Worm (Caenorhabditis elegans) whole organism, L2 larva: ENCODE data around the gene klp-19.

Source experiments
- C34F6.9 ChIP-seq: fragments of 150-350 bp; optimal IDR thresholded peaks from 2 replicates; lab custom pipeline; 2014; ENCODE audit warnings: missing biosample characterization, missing genetic modification characterization
- F13H6.1 ChIP-seq: sonication (generic microtip); optimal IDR thresholded peaks from 2 replicates; lab custom pipeline; 2016; ENCODE audit warnings: missing genetic modification characterization, missing compliant biosample characterization
- R02D3.7 ChIP-seq: fragments of 150-350 bp; optimal IDR thresholded peaks from 2 replicates; lab custom pipeline; 2014; ENCODE audit warnings: missing biosample characterization, missing genetic modification characterization
- ZK546.5 ChIP-seq: sonication (generic microtip); optimal IDR thresholded peaks from 2 replicates; lab custom pipeline; 2017; ENCODE audit warnings: missing biosample characterization, missing genetic modification characterization
- alr-1 ChIP-seq: fragments of 150-350 bp; optimal IDR thresholded peaks from 2 replicates; lab custom pipeline; 2014; ENCODE audit warnings: missing biosample characterization, missing genetic modification characterization
- crh-2 ChIP-seq: sonication (generic microtip); optimal IDR thresholded peaks from 2 replicates; lab custom pipeline; 2017; ENCODE audit warnings: missing biosample characterization, missing genetic modification characterization
- dmd-4 ChIP-seq: sonication (generic microtip); optimal IDR thresholded peaks from 2 replicates; lab custom pipeline; 2017; ENCODE audit warnings: missing biosample characterization, missing genetic modification characterization
- egl-27 ChIP-seq: sonication (generic microtip); optimal IDR thresholded peaks from 3 replicates; lab custom pipeline; 2017; ENCODE audit warnings: missing biosample characterization, missing genetic modification reagents, missing genetic modification characterization
- elt-1 ChIP-seq: fragments of 150-350 bp; optimal IDR thresholded peaks from 2 replicates; lab custom pipeline; 2014; ENCODE audit warnings: missing biosample characterization, missing genetic modification characterization
- elt-3 ChIP-seq: sonication (generic microtip); optimal IDR thresholded peaks from 2 replicates; lab custom pipeline; 2017; ENCODE audit warnings: missing biosample characterization, missing genetic modification characterization
- fos-1 ChIP-seq: fragments of 150-350 bp; optimal IDR thresholded peaks from 2 replicates; lab custom pipeline; 2014; ENCODE audit warnings: missing biosample characterization, missing genetic modification characterization
- gmeb-1 ChIP-seq: fragments of 150-350 bp; optimal IDR thresholded peaks from 2 replicates; lab custom pipeline; 2014; ENCODE audit warnings: missing biosample characterization, missing genetic modification characterization
- lin-11 ChIP-seq: fragments of 150-350 bp; sonication (generic microtip); optimal IDR thresholded peaks from 2 replicates; lab custom pipeline; 2014; ENCODE audit warnings: missing biosample characterization, missing genetic modification characterization, inconsistent platforms, mixed read lengths
- lsy-2 ChIP-seq, 2 experiments: fragments of 150-350 bp in 1 of 2; sonication (generic microtip) in 1 of 2; optimal IDR thresholded peaks; 2 replicates each; lab custom pipeline; 2014 to 2017; ENCODE audit warnings: missing biosample characterization in 2 of 2, missing genetic modification characterization in 2 of 2
- mbf-1 ChIP-seq: sonication (generic microtip); optimal IDR thresholded peaks from 2 replicates; lab custom pipeline; 2017; ENCODE audit warnings: missing biosample characterization, missing genetic modification characterization
- nhr-10 ChIP-seq: sonication (generic microtip); optimal IDR thresholded peaks from 2 replicates; lab custom pipeline; 2017; ENCODE audit warnings: missing biosample characterization, missing genetic modification characterization
- nhr-11 ChIP-seq: fragments of 150-350 bp; optimal IDR thresholded peaks from 2 replicates; lab custom pipeline; 2014; ENCODE audit warnings: missing biosample characterization, missing genetic modification characterization
- nhr-12 ChIP-seq: fragments of 150-350 bp; optimal IDR thresholded peaks from 2 replicates; lab custom pipeline; 2014; ENCODE audit warnings: missing biosample characterization, missing genetic modification characterization
- nhr-23 ChIP-seq: fragments of 150-350 bp; optimal IDR thresholded peaks from 2 replicates; lab custom pipeline; 2014; ENCODE audit warnings: missing biosample characterization, missing genetic modification reagents, missing genetic modification characterization
- nhr-237 ChIP-seq: fragments of 150-350 bp; optimal IDR thresholded peaks from 2 replicates; lab custom pipeline; 2014; ENCODE audit warnings: missing biosample characterization, missing genetic modification characterization
- nhr-25 ChIP-seq: fragments of 150-350 bp; sonication (generic microtip); optimal IDR thresholded peaks from 3 replicates; lab custom pipeline; 2014; ENCODE audit warnings: missing biosample characterization, missing genetic modification characterization
- nhr-6 ChIP-seq: fragments of 150-350 bp; optimal IDR thresholded peaks from 2 replicates; lab custom pipeline; 2014; ENCODE audit warnings: missing biosample characterization, missing genetic modification characterization
- nhr-77 ChIP-seq: fragments of 150-350 bp; optimal IDR thresholded peaks from 2 replicates; lab custom pipeline; 2014; ENCODE audit warnings: missing biosample characterization, missing genetic modification characterization
- peb-1 ChIP-seq: fragments of 150-350 bp; optimal IDR thresholded peaks from 2 replicates; lab custom pipeline; 2014; ENCODE audit warnings: missing biosample characterization, missing genetic modification characterization
- skn-1 ChIP-seq: sonication (generic microtip); optimal IDR thresholded peaks from 2 replicates; lab custom pipeline; 2017; ENCODE audit warnings: missing biosample characterization, missing genetic modification characterization
- sma-9 ChIP-seq, 2 experiments: fragments of 150-350 bp in 1 of 2; sonication (generic microtip) in 1 of 2; optimal IDR thresholded peaks; 2 replicates each; lab custom pipeline; 2014 to 2016; ENCODE audit warnings: missing genetic modification characterization in 2 of 2, mild to moderate bottlenecking in 1 of 2, missing biosample characterization in 1 of 2, missing compliant biosample characterization in 1 of 2, missing genetic modification reagents in 1 of 2, moderate library complexity in 1 of 2
- snpc-4 ChIP-seq: fragments of 150-350 bp; optimal IDR thresholded peaks from 2 replicates; lab custom pipeline; 2014; ENCODE audit warnings: missing biosample characterization, missing genetic modification characterization
- unc-55 ChIP-seq: fragments of 150-350 bp; sonication (generic microtip); optimal IDR thresholded peaks from 3 replicates; lab custom pipeline; 2014; ENCODE audit warnings: missing biosample characterization, missing genetic modification reagents, missing genetic modification characterization
- unc-62 ChIP-seq: fragments of 150-350 bp; optimal IDR thresholded peaks from 2 replicates; lab custom pipeline; 2014; ENCODE audit warnings: missing biosample characterization, missing genetic modification reagents, missing genetic modification characterization
- ztf-1 ChIP-seq: fragments of 200-800 bp; sonication (Bioruptor generic); conservative IDR thresholded peaks from 2 replicates; pipeline ENCODE4 v1.3.6; 2022; ENCODE audit warnings: missing genetic modification characterization, missing compliant biosample characterization
- ztf-4 ChIP-seq: fragments of 150-350 bp; optimal IDR thresholded peaks from 2 replicates; lab custom pipeline; 2014; ENCODE audit warnings: missing biosample characterization, missing genetic modification characterization

Gene klp-19

DNA sequence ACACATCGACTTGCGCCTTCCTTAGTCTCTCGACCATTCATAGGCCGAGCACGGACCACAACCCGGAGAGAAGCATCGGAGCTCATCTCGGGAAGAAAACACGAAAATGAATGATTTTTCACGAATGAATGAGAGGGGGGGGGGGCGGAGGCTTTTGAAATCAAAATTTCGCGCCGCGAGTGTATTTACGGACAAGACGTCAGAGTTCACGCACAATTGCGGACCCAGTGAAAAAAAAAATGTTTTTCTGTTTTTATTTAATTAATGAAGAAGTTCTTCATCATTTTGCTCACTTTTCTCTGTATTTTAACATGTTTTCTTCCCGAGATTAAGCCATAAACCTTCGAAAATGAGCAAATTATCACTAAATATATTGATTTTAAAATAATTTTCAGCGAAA is at the start of gene klp-19, which contains the start of gene slc-36.1:
Gene klp-19 (minus strand): TSS at position 153 of the 400 bp plus-strand sequence.
Gene slc-36.1 (plus strand): TSS at position 396 of the 400 bp plus-strand sequence.
- TF ChIP-seq C34F6.9 (tag; lab: Kevin White, UChicago), result peak; percentile 71
- peak; percentile 70 for TF ChIP-seq unc-55 (GFP tag; lab: Kevin White, UChicago)
- TF ChIP-seq snpc-4 (tag; lab: Kevin White, UChicago), result no peak
- TF ChIP-seq nhr-25 (tag; lab: Kevin White, UChicago), result peak; percentile 13
- TF ChIP-seq crh-2 (tag; lab: Kevin White, UChicago), result peak; percentile 19
- no peak for TF ChIP-seq mbf-1 (tag; lab: Kevin White, UChicago)
- peak; percentile 62 for TF ChIP-seq gmeb-1 (tag; lab: Kevin White, UChicago)

DNA sequence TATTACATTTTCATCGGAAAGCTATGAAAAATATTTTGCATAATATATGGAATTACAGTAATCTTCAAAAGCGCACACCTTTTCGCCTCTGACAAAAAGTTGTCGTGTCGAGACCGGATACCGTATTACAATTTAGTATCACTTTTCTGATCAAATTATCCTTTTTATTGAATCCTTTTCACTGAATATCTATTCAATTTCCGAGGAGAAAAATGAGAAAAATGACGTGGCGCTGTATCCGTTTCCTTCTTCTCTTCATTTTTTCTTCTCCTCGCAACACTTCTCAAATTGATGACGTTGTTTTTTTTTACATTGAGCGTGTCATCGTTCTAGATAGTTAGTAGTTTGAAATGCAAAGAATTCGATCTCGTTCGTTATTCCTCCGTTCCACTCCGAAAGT is 43.9 kb upstream of the klp-19 start:
- TF ChIP-seq crh-2 (tag; lab: Kevin White, UChicago) (peak; percentile 76), unc-55 (GFP tag; lab: Kevin White, UChicago) (peak; percentile 4), lsy-2 (tag; optimal IDR thresholded peaks at IDR 0.05; lab: Kevin White, UChicago) (peak in 1 of 2 experiments; percentile 47), fos-1 (no peak)

DNA sequence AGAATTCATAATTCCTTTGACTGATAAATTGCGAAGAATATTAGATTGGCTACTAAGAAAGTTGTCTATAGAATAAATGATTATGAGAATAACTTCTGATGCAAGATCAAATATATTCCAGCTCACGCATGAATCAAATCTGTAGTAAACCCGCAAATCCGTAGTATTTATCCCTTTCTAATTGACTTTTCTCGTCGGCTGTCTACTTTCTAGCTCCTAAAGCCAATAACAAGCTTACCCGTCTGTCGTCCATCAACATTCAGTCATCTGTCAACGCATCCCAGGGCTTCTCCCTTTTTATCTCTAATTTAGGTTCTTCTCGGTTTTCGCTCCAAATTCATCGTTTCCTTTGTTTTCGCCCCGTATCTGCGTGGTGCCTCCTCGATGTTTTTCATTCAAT is 41.8 kb upstream of the klp-19 start:
- TF ChIP-seq elt-1 (no peak), unc-55 (GFP tag; lab: Kevin White, UChicago) (no peak), ztf-1 (GFP tag; lab: Robert Waterston, UW) (no peak), dmd-4 (tag; lab: Kevin White, UChicago) (no peak), lin-11 (tag; lab: Kevin White, UChicago) (no peak), ZK546.5 (tag; lab: Kevin White, UChicago) (no peak), nhr-11 (tag; lab: Kevin White, UChicago) (no peak), elt-3 (tag; lab: Kevin White, UChicago) (no peak), mbf-1 (tag; lab: Kevin White, UChicago) (no peak), R02D3.7 (tag; lab: Kevin White, UChicago) (no peak), nhr-6 (tag; lab: Kevin White, UChicago) (no peak), alr-1 (no peak), nhr-12 (no peak), unc-62 (GFP tag; lab: Kevin White, UChicago) (no peak), nhr-10 (tag; lab: Kevin White, UChicago) (no peak), egl-27 (tag; lab: Kevin White, UChicago) (no peak), skn-1 (tag; lab: Kevin White, UChicago) (no peak), C34F6.9 (tag; lab: Kevin White, UChicago) (no peak), nhr-77 (tag; lab: Kevin White, UChicago) (no peak)

DNA sequence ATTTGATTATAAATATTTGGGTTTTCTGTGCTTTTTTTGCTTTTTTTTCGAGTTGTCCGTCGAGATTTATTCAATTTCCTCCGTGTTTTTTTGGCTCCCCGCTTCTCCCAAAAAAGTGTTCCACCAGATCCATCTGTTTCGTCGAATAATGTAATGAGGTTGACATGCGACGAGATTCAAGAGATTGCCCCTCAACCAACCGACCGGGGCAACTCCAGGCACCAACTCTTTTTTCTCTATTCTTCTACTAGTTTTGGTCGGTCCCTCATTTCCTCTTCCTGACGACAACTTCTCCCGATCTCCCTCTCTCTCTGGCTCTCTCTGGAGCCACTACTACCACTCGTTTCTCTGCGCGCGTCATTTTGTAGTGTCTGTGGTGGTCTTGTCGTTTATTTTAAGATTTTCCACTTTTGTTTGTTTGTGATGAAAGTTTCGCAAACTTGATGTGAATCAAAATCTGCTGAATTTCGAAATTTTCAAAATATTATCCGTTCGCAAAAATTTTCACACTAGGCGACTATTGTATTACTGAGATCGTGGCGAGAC is 40.8 kb upstream of the klp-19 start:
- TF ChIP-seq unc-55 (GFP tag; lab: Kevin White, UChicago) (peak; percentile 70), nhr-23 (tag; lab: Kevin White, UChicago) (no peak), sma-9 (GFP tag; optimal IDR thresholded peaks at IDR 0.05; lab: Kevin White, UChicago) (peak; percentile 29), sma-9 (tag; optimal IDR thresholded peaks at IDR 0.05; lab: Kevin White, UChicago) (no peak), dmd-4 (tag; lab: Kevin White, UChicago) (no peak), fos-1 (no peak), ztf-4 (tag; lab: Kevin White, UChicago) (no peak)

DNA sequence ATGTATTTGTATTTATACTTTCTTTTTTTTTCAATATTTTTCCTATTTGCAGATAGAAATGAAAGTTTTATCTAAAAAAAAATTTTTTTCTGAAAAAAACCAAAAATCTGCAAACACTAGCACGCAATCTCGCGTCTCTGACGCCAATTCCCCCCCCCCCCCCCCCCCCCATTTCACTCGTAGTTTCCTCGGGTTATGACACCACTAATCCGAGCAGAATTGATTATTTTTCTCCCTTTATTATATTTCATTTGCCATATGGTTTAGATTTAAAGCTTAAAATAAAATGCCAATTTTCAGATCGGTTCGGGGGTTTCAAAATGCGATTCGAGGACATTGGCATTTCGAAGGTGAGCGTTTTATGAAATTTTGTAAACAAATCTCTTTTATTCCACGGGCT is 39.7 kb upstream of the klp-19 start, which contains the start of gene mtm-6:
Gene mtm-6 (plus strand): TSS at position 301 of the 400 bp plus-strand sequence.
- TF ChIP-seq F13H6.1 (tag; lab: Kevin White, UChicago) (no peak), mbf-1 (tag; lab: Kevin White, UChicago) (no peak), nhr-237 (tag; lab: Kevin White, UChicago) (no peak), ZK546.5 (tag; lab: Kevin White, UChicago) (no peak), crh-2 (tag; lab: Kevin White, UChicago) (no peak), peb-1 (tag; lab: Kevin White, UChicago) (no peak), dmd-4 (tag; lab: Kevin White, UChicago) (no peak)
